Fruit fly (Drosophila melanogaster) whole organism, embryonic: Measurements from ENCODE around the gene CG34008.
A peak's percentile ranks its signal among the peaks of the same experiment; 100 is the strongest.

Experiments
- Adf1 ChIP-seq: fragments of 200-800 bp; sonication (Bioruptor generic); IDR thresholded peaks from 2 replicates; pipeline ENCODE4 v1.3.6; 2022; ENCODE audit warnings: missing biosample characterization, missing genetic modification characterization
- Aef1 ChIP-seq: fragments of 200-800 bp; sonication (Bioruptor generic); IDR thresholded peaks from 3 replicates; pipeline ENCODE4 v1.3.6; 2022; ENCODE audit warnings: missing biosample characterization, missing genetic modification characterization
- B-H1 ChIP-seq: fragments of 200-800 bp; sonication (Bioruptor generic); IDR thresholded peaks from 3 replicates; pipeline ENCODE4 v1.3.6; 2022; ENCODE audit warnings: missing biosample characterization, missing genetic modification characterization
- CG11723 ChIP-seq: fragments of 200-800 bp; sonication (Bioruptor generic); optimal IDR thresholded peaks from 2 replicates; lab custom pipeline; 2017; ENCODE audit warnings: missing biosample characterization, mild to moderate bottlenecking, missing genetic modification characterization
- CG13894 ChIP-seq: fragments of 200-800 bp; sonication (Bioruptor generic); optimal IDR thresholded peaks from 3 replicates; lab custom pipeline; 2018; ENCODE audit warnings: missing biosample characterization, mild to moderate bottlenecking, missing genetic modification characterization, moderate library complexity
- CG17361 ChIP-seq: fragments of 200-800 bp; sonication (Bioruptor generic); IDR thresholded peaks from 3 replicates; pipeline ENCODE4 v1.3.6; 2022; ENCODE audit warnings: missing biosample characterization, missing genetic modification characterization
- CG2678 ChIP-seq: fragments of 200-800 bp; sonication (Bioruptor generic); optimal IDR thresholded peaks from 3 replicates; lab custom pipeline; 2019; ENCODE audit warnings: missing biosample characterization, mild to moderate bottlenecking, missing genetic modification characterization, moderate library complexity
- CG32532 ChIP-seq: fragments of 200-800 bp; sonication (Bioruptor generic); IDR thresholded peaks from 2 replicates; pipeline ENCODE4 v1.3.6; 2022; ENCODE audit warnings: missing biosample characterization, missing genetic modification characterization
- CG4360 ChIP-seq: fragments of 200-800 bp; sonication (Bioruptor generic); IDR thresholded peaks from 2 replicates; pipeline ENCODE4 v1.3.6; 2022; ENCODE audit warnings: missing biosample characterization, missing genetic modification characterization
- CG7745 ChIP-seq: fragments of 200-800 bp; sonication (Bioruptor generic); optimal IDR thresholded peaks from 2 replicates; lab custom pipeline; 2018; ENCODE audit warnings: missing biosample characterization, mild to moderate bottlenecking, missing genetic modification characterization, moderate library complexity
- CG7987 ChIP-seq: fragments of 200-800 bp; sonication (Bioruptor generic); optimal IDR thresholded peaks from 2 replicates; lab custom pipeline; 2018; ENCODE audit warnings: missing biosample characterization, mild to moderate bottlenecking, missing genetic modification characterization, moderate library complexity
- CG8290 ChIP-seq, 3 experiments: fragments of 200-800 bp; sonication (Bioruptor generic); optimal IDR thresholded peaks; 2 replicates each; lab custom pipeline; 2016 to 2019; ENCODE audit warnings: missing biosample characterization in 3 of 3, missing genetic modification characterization in 3 of 3, mild to moderate bottlenecking in 2 of 3, moderate library complexity in 1 of 3
- CG8388 ChIP-seq: fragments of 200-800 bp; sonication (Bioruptor generic); optimal IDR thresholded peaks from 2 replicates; lab custom pipeline; 2019; ENCODE audit warnings: missing biosample characterization, mild to moderate bottlenecking, missing genetic modification characterization, moderate library complexity
- CG8944 ChIP-seq: fragments of 200-800 bp; sonication (Bioruptor generic); optimal IDR thresholded peaks from 3 replicates; lab custom pipeline; 2016; ENCODE audit warnings: missing biosample characterization, missing genetic modification characterization
- Dll ChIP-seq: fragments of 200-800 bp; sonication (Bioruptor generic); IDR thresholded peaks from 4 replicates; pipeline ENCODE4 v1.3.6; 2022; ENCODE audit warnings: missing biosample characterization, missing genetic modification characterization; ENCODE audit not compliant: partially characterized antibody
- ERR ChIP-seq: fragments of 200-800 bp; sonication (Bioruptor generic); optimal IDR thresholded peaks from 2 replicates; lab custom pipeline; 2016; ENCODE audit warnings: missing biosample characterization, missing genetic modification characterization
- Eip74EF ChIP-seq, 2 experiments: fragments of 200-800 bp in 1 of 2; fragments of >200 bp in 1 of 2; sonication (Bioruptor generic) in 1 of 2; optimal IDR thresholded peaks; 2 replicates each; lab custom pipeline; 2017 to 2019; ENCODE audit warnings: missing biosample characterization in 2 of 2, missing genetic modification characterization in 2 of 2, mild to moderate bottlenecking in 1 of 2, moderate library complexity in 1 of 2
- Hr51 ChIP-seq, 2 experiments: fragments of 200-800 bp; sonication (Bioruptor generic); optimal IDR thresholded peaks; 2 replicates in 1 of 2; 3 replicates in 1 of 2; lab custom pipeline; 2016 to 2018; ENCODE audit warnings: missing biosample characterization in 2 of 2, missing genetic modification characterization in 2 of 2, mild to moderate bottlenecking in 1 of 2, moderate library complexity in 1 of 2
- Hr78 ChIP-seq, 2 experiments: fragments of 200-800 bp in 1 of 2; fragments of >200 bp in 1 of 2; sonication (Bioruptor generic) in 1 of 2; optimal IDR thresholded peaks; 2 replicates each; lab custom pipeline; 2017 to 2019; ENCODE audit warnings: missing biosample characterization in 2 of 2, missing genetic modification characterization in 2 of 2, mild to moderate bottlenecking in 1 of 2, moderate library complexity in 1 of 2
- MBD-R2 ChIP-seq: fragments of 200-800 bp; sonication (Bioruptor generic); IDR thresholded peaks from 2 replicates; pipeline ENCODE4 v1.3.6; 2022; ENCODE audit warnings: missing biosample characterization, missing genetic modification characterization
- MESR4 ChIP-seq: fragments of 200-800 bp; sonication (Bioruptor generic); optimal IDR thresholded peaks from 2 replicates; lab custom pipeline; 2018; ENCODE audit warnings: missing biosample characterization, mild to moderate bottlenecking, missing genetic modification characterization, moderate library complexity
- MTF-1 ChIP-seq: fragments of 200-800 bp; sonication (Bioruptor generic); optimal IDR thresholded peaks from 2 replicates; lab custom pipeline; 2018; ENCODE audit warnings: missing biosample characterization, mild to moderate bottlenecking, missing genetic modification characterization, borderline replicate concordance
- Med ChIP-seq: fragments of 200-800 bp; sonication (Bioruptor generic); peaks from one replicate; lab custom pipeline; 2016; ENCODE audit warnings: missing biosample characterization, missing genetic modification characterization, mild to moderate bottlenecking, inconsistent platforms, moderate library complexity
- Mrtf ChIP-seq: fragments of 200-800 bp; sonication (Bioruptor generic); IDR thresholded peaks from 3 replicates; pipeline ENCODE4 v1.3.6; 2022; ENCODE audit warnings: missing biosample characterization, missing genetic modification characterization
- Stat92E ChIP-seq, 3 experiments: fragments of >200 bp in 2 of 3; fragments of 200-800 bp in 1 of 3; sonication (Bioruptor generic) in 1 of 3; optimal IDR thresholded peaks; 2 replicates each; lab custom pipeline; 2017 to 2019; ENCODE audit warnings: missing biosample characterization in 3 of 3, missing genetic modification characterization in 3 of 3, mild to moderate bottlenecking in 1 of 3, moderate library complexity in 1 of 3
- abd-A ChIP-seq: fragments of 200-800 bp; sonication (Bioruptor generic); optimal IDR thresholded peaks from 3 replicates; lab custom pipeline; 2019; ENCODE audit warnings: missing biosample characterization, mild to moderate bottlenecking, missing genetic modification characterization, moderate library complexity
- ara ChIP-seq: fragments of 200-800 bp; sonication (Bioruptor generic); IDR thresholded peaks from 2 replicates; pipeline ENCODE4 v1.3.6; 2022; ENCODE audit warnings: missing biosample characterization, missing genetic modification characterization
- bbx ChIP-seq: fragments of 200-800 bp; sonication (Bioruptor generic); IDR thresholded peaks from 2 replicates; pipeline ENCODE4 v1.3.6; 2022; ENCODE audit warnings: missing biosample characterization, missing genetic modification characterization; ENCODE audit not compliant: partially characterized antibody
- bigmax ChIP-seq: fragments of 200-800 bp; sonication (Bioruptor generic); optimal IDR thresholded peaks from 2 replicates; lab custom pipeline; 2018; ENCODE audit warnings: missing biosample characterization, mild to moderate bottlenecking, missing genetic modification characterization
- cato ChIP-seq: fragments of 200-800 bp; sonication (Bioruptor generic); optimal IDR thresholded peaks from 2 replicates; lab custom pipeline; 2016; ENCODE audit warnings: missing biosample characterization, missing genetic modification characterization, borderline replicate concordance
- chinmo ChIP-seq: fragments of 200-800 bp; sonication (Bioruptor generic); IDR thresholded peaks from 4 replicates; pipeline ENCODE4 v1.3.6; 2022; ENCODE audit warnings: missing biosample characterization, missing genetic modification characterization; ENCODE audit not compliant: partially characterized antibody
- crol ChIP-seq: fragments of 200-800 bp; sonication (Bioruptor generic); IDR thresholded peaks from 2 replicates; pipeline ENCODE4 v1.3.6; 2022; ENCODE audit warnings: missing biosample characterization, missing genetic modification characterization
- dmrt99B ChIP-seq: fragments of 200-800 bp; sonication (Bioruptor generic); optimal IDR thresholded peaks from 2 replicates; lab custom pipeline; 2018; ENCODE audit warnings: missing biosample characterization, mild to moderate bottlenecking, missing genetic modification characterization, moderate library complexity
- gfzf ChIP-seq: fragments of 200-800 bp; sonication (Bioruptor generic); optimal IDR thresholded peaks from 2 replicates; lab custom pipeline; 2016; ENCODE audit warnings: missing biosample characterization, mild to moderate bottlenecking, missing genetic modification characterization, moderate library complexity
- lov ChIP-seq, 2 experiments: fragments of 200-800 bp in 1 of 2; fragments of >200 bp in 1 of 2; sonication (Bioruptor generic) in 1 of 2; IDR thresholded peaks in 1 of 2; optimal IDR thresholded peaks in 1 of 2; 2 replicates in 1 of 2; 3 replicates in 1 of 2; pipeline versions ENCODE4 v1.3.6 to Lab custom; 2017 to 2022; ENCODE audit warnings: missing biosample characterization in 1 of 2, missing genetic modification characterization in 1 of 2
- phol ChIP-seq: fragments of 200-800 bp; sonication (Bioruptor generic); optimal IDR thresholded peaks from 3 replicates; lab custom pipeline; 2018; ENCODE audit warnings: missing biosample characterization, mild to moderate bottlenecking, missing genetic modification characterization, moderate library complexity
- sens ChIP-seq: fragments of 200-800 bp; sonication (Bioruptor generic); peaks from one replicate; lab custom pipeline; 2016; ENCODE audit warnings: missing biosample characterization, missing genetic modification characterization
- slou ChIP-seq: fragments of 200-800 bp; sonication (Bioruptor generic); optimal IDR thresholded peaks from 3 replicates; lab custom pipeline; 2016; ENCODE audit warnings: missing biosample characterization, missing genetic modification characterization
- twi ChIP-seq: fragments of 200-800 bp; optimal IDR thresholded peaks from 2 replicates; lab custom pipeline; 2019; ENCODE audit warnings: missing biosample characterization, mild to moderate bottlenecking, missing genetic modification characterization, moderate library complexity
- usp ChIP-seq: fragments of >200 bp; optimal IDR thresholded peaks from 2 replicates; lab custom pipeline; 2017; ENCODE audit warnings: missing biosample characterization, missing genetic modification characterization
- vvl ChIP-seq: fragments of 200-800 bp; sonication (Bioruptor generic); IDR thresholded peaks from 2 replicates; pipeline ENCODE4 v1.3.6; 2022; ENCODE audit warnings: missing biosample characterization, missing genetic modification characterization
- zf30C ChIP-seq: fragments of 200-800 bp; sonication (Bioruptor generic); optimal IDR thresholded peaks from 3 replicates; lab custom pipeline; 2018; ENCODE audit warnings: missing biosample characterization, mild to moderate bottlenecking, missing genetic modification characterization

CG34008 gene

dm6 chr3R:20560668-20561226 is 20.6 kb downstream of the CG34008 start, which contains the start of gene CG5191 (continued):
- no peak for TF ChIP-seq bbx (GFP tag; lab: Robert Waterston, UW)
- TF ChIP-seq CG8388 (GFP tag; lab: Kevin White, UChicago), result no peak
- peak; percentile 16 for TF ChIP-seq CG13894 (tag; lab: Kevin White, UChicago)
- peak; percentile 47 for TF ChIP-seq Adf1 (GFP tag; lab: Robert Waterston, UW)
- peak in 1 of 3 experiments; percentile 20 for TF ChIP-seq Stat92E (GFP tag; optimal IDR thresholded peaks at IDR 0.05; lab: Kevin White, UChicago)
- no peak for TF ChIP-seq CG8290 (GFP tag; optimal IDR thresholded peaks at IDR 0.05; lab: Kevin White, UChicago)
- TF ChIP-seq CG8290 (tag; optimal IDR thresholded peaks at IDR 0.05; lab: Kevin White, UChicago), result peak in 1 of 2 experiments; percentile 43
- 0 out of 3 replicates have a peak, but pooled peaks have one; percentile 6 for TF ChIP-seq B-H1 (GFP tag; lab: Robert Waterston, UW)
- no peak for TF ChIP-seq zf30C (GFP tag; lab: Kevin White, UChicago)
- TF ChIP-seq MBD-R2, result peak; percentile 71
- peak; percentile 81 for TF ChIP-seq CG4360 (GFP tag; lab: Robert Waterston, UW)
- TF ChIP-seq gfzf (GFP tag; lab: Kevin White, UChicago), result peak; percentile 19
- TF ChIP-seq lov (optimal IDR thresholded peaks at IDR 0.05; lab: Kevin White, UChicago), result no peak
- 0 out of 3 replicates have a peak, but pooled peaks have one; percentile 52 for TF ChIP-seq lov (GFP tag; IDR thresholded peaks at IDR 0.05; lab: Robert Waterston, UW)
- TF ChIP-seq ERR, result no peak
- TF ChIP-seq ara, result 0 out of 2 replicates have a peak, but pooled peaks have one; percentile 12
- peak; percentile 4 for TF ChIP-seq Med (GFP tag; lab: Kevin White, UChicago)
- TF ChIP-seq CG11723 (GFP tag; lab: Kevin White, UChicago), result no peak
- TF ChIP-seq Mrtf (GFP tag; lab: Robert Waterston, UW), result no peak
- TF ChIP-seq MTF-1, result no peak
- peak; percentile 34 for TF ChIP-seq abd-A
- no peak for TF ChIP-seq usp (GFP tag; lab: Kevin White, UChicago)
- TF ChIP-seq CG17361 (GFP tag; lab: Robert Waterston, UW), result 0 out of 3 replicates have a peak, but pooled peaks have one; percentile 15
- TF ChIP-seq dmrt99B (tag; lab: Kevin White, UChicago), result peak; percentile 16
- TF ChIP-seq Hr51 (GFP tag; optimal IDR thresholded peaks at IDR 0.05; lab: Kevin White, UChicago), result peak in 1 of 2 experiments; percentile 12
- TF ChIP-seq CG7745 (tag; lab: Kevin White, UChicago), result peak; percentile 97
- peak; percentile 54 for TF ChIP-seq MESR4 (GFP tag; lab: Kevin White, UChicago)
- TF ChIP-seq vvl (GFP tag; lab: Robert Waterston, UW), result 0 out of 2 replicates have a peak, but pooled peaks have one; percentile 2
- TF ChIP-seq Eip74EF (GFP tag; optimal IDR thresholded peaks at IDR 0.05; lab: Kevin White, UChicago), result peak in 1 of 2 experiments; percentile 5
- TF ChIP-seq twi (tag; lab: Kevin White, UChicago), result no peak
- TF ChIP-seq phol (tag; lab: Kevin White, UChicago), result peak; percentile 30
- no peak for TF ChIP-seq CG32532 (GFP tag; lab: Robert Waterston, UW)
- TF ChIP-seq cato (GFP tag; lab: Kevin White, UChicago), result no peak
- TF ChIP-seq Dll (GFP tag; lab: Robert Waterston, UW), result peak; percentile 55; the same call in 3 of the 4 replicates
- peak; percentile 9 for TF ChIP-seq CG7987
- TF ChIP-seq bigmax, result no peak
- TF ChIP-seq Hr78 (GFP tag; optimal IDR thresholded peaks at IDR 0.05; lab: Kevin White, UChicago), result peak in 1 of 2 experiments; percentile 32
- peak; percentile 42; the same call in 1 of the 3 replicates for TF ChIP-seq Aef1
- TF ChIP-seq CG8944 (GFP tag; lab: Kevin White, UChicago), result no peak
- TF ChIP-seq slou (GFP tag; lab: Kevin White, UChicago), result no peak
- TF ChIP-seq chinmo, result peak; percentile 84; the same call in 1 of the 4 replicates
- TF ChIP-seq CG2678 (tag; lab: Kevin White, UChicago), result peak; percentile 15
- TF ChIP-seq crol (GFP tag; lab: Robert Waterston, UW), result peak; percentile 35; the same call in 1 of the 2 replicates
- peak; percentile 41 for TF ChIP-seq sens (GFP tag; lab: Kevin White, UChicago)
